Worm (Caenorhabditis elegans) whole organism, midembryonic: ENCODE data around the gene Y55F3BR.6.

Experiments
- T22C8.4 ChIP-seq: fragments of 200-800 bp; sonication (Bioruptor generic); IDR thresholded peaks from 2 replicates; pipeline ENCODE4 v1.3.6; 2022; ENCODE audit warnings: missing genetic modification characterization, missing compliant biosample characterization
- cog-1 ChIP-seq: sonication (generic microtip); optimal IDR thresholded peaks from 2 replicates; lab custom pipeline; 2016; ENCODE audit warnings: missing genetic modification characterization, missing compliant biosample characterization
- flt-1 ChIP-seq: fragments of 200-800 bp; sonication (Bioruptor generic); IDR thresholded peaks from 2 replicates; pipeline ENCODE4 v1.3.6; 2022; ENCODE audit warnings: missing genetic modification characterization, missing compliant biosample characterization
- klf-2 ChIP-seq: fragments of 200-800 bp; sonication (Bioruptor generic); conservative IDR thresholded peaks from 2 replicates; pipeline ENCODE4 v1.3.6; 2022; ENCODE audit warnings: missing genetic modification reagents, missing genetic modification characterization, missing compliant biosample characterization
- med-1 ChIP-seq: sonication (generic microtip); optimal IDR thresholded peaks from 2 replicates; lab custom pipeline; 2017; ENCODE audit warnings: missing genetic modification characterization, mild to moderate bottlenecking, missing compliant biosample characterization, antibody characterized with exemption, missing genetic modification reagents; ENCODE audit not compliant: insufficient read depth
- ref-1 ChIP-seq: fragments of 200-800 bp; sonication (Bioruptor generic); conservative IDR thresholded peaks from 2 replicates; pipeline ENCODE4 v1.3.6; 2022; ENCODE audit warnings: missing genetic modification reagents, missing genetic modification characterization, missing compliant biosample characterization
- tab-1 ChIP-seq: fragments of 200-800 bp; sonication (Bioruptor generic); IDR thresholded peaks from 2 replicates; pipeline ENCODE4 v1.3.6; 2022; ENCODE audit warnings: missing genetic modification characterization, missing compliant biosample characterization
- ztf-23 ChIP-seq: fragments of 200-800 bp; sonication (Bioruptor generic); IDR thresholded peaks from 2 replicates; pipeline ENCODE4 v1.3.6; 2022; ENCODE audit warnings: missing genetic modification reagents, missing genetic modification characterization, missing compliant biosample characterization
- ztf-29 ChIP-seq: fragments of 200-800 bp; sonication (Bioruptor generic); IDR thresholded peaks from 2 replicates; pipeline ENCODE4 v1.3.6; 2022; ENCODE audit warnings: missing genetic modification reagents, missing genetic modification characterization, missing compliant biosample characterization

Gene Y55F3BR.6

ce11 chrIV:800518-800917 is 41.4 kb downstream of the Y55F3BR.6 start, which contains the start of gene mrpl-46:
mrpl-46 (plus strand) TSS chrIV:800818.
- TF ChIP-seq med-1 (GFP tag; lab: Kevin White, UChicago) (no peak), klf-2 (GFP tag; lab: Robert Waterston, UW) (no peak), ref-1 (GFP tag; lab: Robert Waterston, UW) (no peak), ztf-23 (no peak), ztf-29 (GFP tag; lab: Robert Waterston, UW) (no peak), T22C8.4 (GFP tag; lab: Robert Waterston, UW) (no peak), flt-1 (GFP tag; lab: Robert Waterston, UW) (no peak), cog-1 (tag; lab: Kevin White, UChicago) (no peak), tab-1 (GFP tag; lab: Robert Waterston, UW) (no peak)

DNA sequence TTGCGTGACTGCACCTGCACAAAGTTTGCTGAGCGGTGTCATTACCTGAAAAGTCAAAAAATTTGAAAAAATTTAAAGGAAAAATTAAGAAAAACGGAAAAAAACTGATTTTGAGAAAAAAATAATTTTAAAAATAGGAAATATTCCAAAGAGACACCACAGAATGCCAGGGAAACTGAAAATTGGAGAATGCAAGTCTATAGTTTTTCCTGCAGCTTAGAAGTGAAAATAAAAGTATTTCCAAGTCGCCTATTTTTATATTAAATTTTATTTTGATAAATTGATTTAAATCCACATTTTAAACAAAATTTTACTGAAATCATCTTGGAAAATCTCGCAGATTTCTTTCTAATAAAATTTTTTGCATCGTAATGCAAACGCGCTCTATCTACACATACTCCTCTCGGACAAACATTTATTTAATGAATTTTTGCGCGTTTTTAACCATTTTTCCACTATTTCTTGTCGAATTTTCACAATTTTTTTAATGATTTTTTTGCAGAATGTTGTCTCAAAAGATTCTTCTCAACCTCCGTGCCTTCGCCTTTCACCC is 45.3 kb downstream of the Y55F3BR.6 start, which contains the start of the genes F56B3.11 and ech-5:
F56B3.11 (minus strand) TSS at position 51 of the 553 bp plus-strand sequence.
ech-5 (plus strand) TSS at position 503 of the 553 bp plus-strand sequence.
- TF ChIP-seq ref-1 (GFP tag; lab: Robert Waterston, UW) (no peak), tab-1 (GFP tag; lab: Robert Waterston, UW) (no peak), T22C8.4 (GFP tag; lab: Robert Waterston, UW) (no peak), flt-1 (GFP tag; lab: Robert Waterston, UW) (peak; percentile 44; the same call in 1 of the 2 replicates), med-1 (GFP tag; lab: Kevin White, UChicago) (no peak), cog-1 (tag; lab: Kevin White, UChicago) (peak; percentile 87), ztf-23 (peak; percentile 79), ztf-29 (GFP tag; lab: Robert Waterston, UW) (no peak; the same call in 1 of the 2 replicates), klf-2 (GFP tag; lab: Robert Waterston, UW) (peak; percentile 81)

ce11 chrIV:795383-795872 is 46.5 kb downstream of the Y55F3BR.6 start, which contains the start of gene skr-18:
skr-18 (minus strand) TSS chrIV:795433.
- no peak for TF ChIP-seq cog-1 (tag; lab: Kevin White, UChicago)
- TF ChIP-seq tab-1 (GFP tag; lab: Robert Waterston, UW), result no peak
- no peak for TF ChIP-seq klf-2 (GFP tag; lab: Robert Waterston, UW)
- no peak for TF ChIP-seq flt-1 (GFP tag; lab: Robert Waterston, UW)
- TF ChIP-seq ref-1 (GFP tag; lab: Robert Waterston, UW), result no peak
- no peak for TF ChIP-seq ztf-29 (GFP tag; lab: Robert Waterston, UW)
- no peak for TF ChIP-seq med-1 (GFP tag; lab: Kevin White, UChicago)
- no peak for TF ChIP-seq T22C8.4 (GFP tag; lab: Robert Waterston, UW)
- no peak for TF ChIP-seq ztf-23

- TF ChIP-seq flt-1 (GFP tag; lab: Robert Waterston, UW) (no peak), tab-1 (GFP tag; lab: Robert Waterston, UW) (no peak), cog-1 (tag; lab: Kevin White, UChicago) (no peak), T22C8.4 (GFP tag; lab: Robert Waterston, UW) (no peak), klf-2 (GFP tag; lab: Robert Waterston, UW) (no peak), ztf-29 (GFP tag; lab: Robert Waterston, UW) (no peak), ztf-23 (no peak), med-1 (GFP tag; lab: Kevin White, UChicago) (no peak), ref-1 (GFP tag; lab: Robert Waterston, UW) (no peak)
These were observed 47.7 kb downstream of the Y55F3BR.6 start, which contains the start of gene F56B3.4 for ce11 chrIV:794275-794674. F56B3.4 (minus strand) TSS chrIV:794275.

ce11 chrIV:787755-788154 is 54.2 kb downstream of the Y55F3BR.6 start, which contains the start of gene F56B3.6:
F56B3.6 (plus strand) TSS chrIV:788055.
- TF ChIP-seq med-1 (GFP tag; lab: Kevin White, UChicago) (no peak), tab-1 (GFP tag; lab: Robert Waterston, UW) (no peak), flt-1 (GFP tag; lab: Robert Waterston, UW) (no peak), ztf-29 (GFP tag; lab: Robert Waterston, UW) (no peak), ztf-23 (no peak), T22C8.4 (GFP tag; lab: Robert Waterston, UW) (no peak), klf-2 (GFP tag; lab: Robert Waterston, UW) (no peak), ref-1 (GFP tag; lab: Robert Waterston, UW) (no peak), cog-1 (tag; lab: Kevin White, UChicago) (no peak)
